Worm (Caenorhabditis elegans) whole organism, late embryonic: Measurements from ENCODE around the gene F54B3.2.

Experiments used
- ceh-14 ChIP-seq: sonication (generic microtip); optimal IDR thresholded peaks from 2 replicates; lab custom pipeline; 2016; ENCODE audit warnings: missing genotype, missing genetic modification characterization, missing compliant biosample characterization
- che-1 ChIP-seq: sonication (generic microtip); optimal IDR thresholded peaks from 2 replicates; lab custom pipeline; 2016; ENCODE audit warnings: mild to moderate bottlenecking, missing genetic modification characterization, missing compliant biosample characterization
- hlh-13 ChIP-seq: fragments of 200-800 bp; sonication (Bioruptor generic); optimal IDR thresholded peaks from 2 replicates; lab custom pipeline; 2018; ENCODE audit warnings: mild to moderate bottlenecking, missing genetic modification characterization, missing compliant biosample characterization
- rnt-1 ChIP-seq: sonication (generic microtip); optimal IDR thresholded peaks from 2 replicates; lab custom pipeline; 2016; ENCODE audit warnings: missing genetic modification characterization, missing compliant biosample characterization

ce11 chrII:10247154-10247553 is 22.8 kb downstream of the F54B3.2 start:
- TF ChIP-seq ceh-14 (tag; lab: Kevin White, UChicago) (no peak), che-1 (tag; lab: Kevin White, UChicago) (no peak), rnt-1 (tag; lab: Kevin White, UChicago) (no peak), hlh-13 (GFP tag; lab: Kevin White, UChicago) (no peak)
